Worm (Caenorhabditis elegans) whole organism, L1 larva: ENCODE data around the gene ZK643.5.

Experiments used
- C34B4.2 ChIP-seq: sonication (generic microtip); optimal IDR thresholded peaks from 2 replicates; lab custom pipeline; 2017; ENCODE audit warnings: mild to moderate bottlenecking, missing genetic modification characterization, missing compliant biosample characterization
- F16B12.6 ChIP-seq: fragments of 150-350 bp; optimal IDR thresholded peaks from 2 replicates; lab custom pipeline; 2014; ENCODE audit warnings: missing biosample characterization, missing genetic modification characterization
- Y116A8C.19 ChIP-seq: sonication (generic microtip); optimal IDR thresholded peaks from 2 replicates; lab custom pipeline; 2016; ENCODE audit warnings: missing compliant biosample characterization, missing genetic modification characterization, borderline replicate concordance
- aha-1 ChIP-seq: fragments of 150-350 bp; optimal IDR thresholded peaks from 2 replicates; lab custom pipeline; 2014; ENCODE audit warnings: missing biosample characterization, missing genetic modification characterization
- alr-1 ChIP-seq: fragments of 200-800 bp; sonication (Bioruptor generic); optimal IDR thresholded peaks from 2 replicates; lab custom pipeline; 2018; ENCODE audit warnings: borderline replicate concordance, mild to moderate bottlenecking, missing genetic modification characterization, missing compliant biosample characterization
- ama-1 ChIP-seq: fragments of 150-350 bp; optimal IDR thresholded peaks from 2 replicates; lab custom pipeline; 2014
- blmp-1 ChIP-seq: fragments of 150-350 bp; optimal IDR thresholded peaks from 2 replicates; lab custom pipeline; 2014; ENCODE audit warnings: missing biosample characterization, missing genetic modification characterization
- ceh-63 ChIP-seq: fragments of 200-800 bp; sonication (Bioruptor generic); optimal IDR thresholded peaks from 2 replicates; lab custom pipeline; 2018; ENCODE audit warnings: mild to moderate bottlenecking, missing genetic modification characterization, missing compliant biosample characterization
- ceh-88 ChIP-seq: fragments of 200-800 bp; sonication (Bioruptor generic); IDR thresholded peaks from 2 replicates; pipeline ENCODE4 v1.3.6; 2022; ENCODE audit warnings: missing genetic modification characterization, missing compliant biosample characterization
- ces-1 ChIP-seq: fragments of 150-350 bp; optimal IDR thresholded peaks from 2 replicates; lab custom pipeline; 2014; ENCODE audit warnings: missing biosample characterization, missing genetic modification reagents, missing genetic modification characterization
- efl-1 ChIP-seq, 4 experiments: fragments of 150-350 bp; optimal IDR thresholded peaks in 3 of 4; peaks in 1 of 4; 1 replicate in 1 of 4; 2 replicates in 3 of 4; lab custom pipeline; 2014; ENCODE audit warnings: missing biosample characterization in 2 of 4, missing genetic modification characterization in 2 of 4, missing genetic modification reagents in 2 of 4
- efl-3 ChIP-seq: fragments of 200-800 bp; sonication (Bioruptor generic); optimal IDR thresholded peaks from 2 replicates; lab custom pipeline; 2018; ENCODE audit warnings: mild to moderate bottlenecking, missing genetic modification characterization, missing compliant biosample characterization
- egl-27 ChIP-seq, 2 experiments: fragments of 150-350 bp in 1 of 2; sonication (generic microtip); optimal IDR thresholded peaks; 3 replicates each; lab custom pipeline; 2017 to 2018; ENCODE audit warnings: missing biosample characterization in 2 of 2, missing genetic modification characterization in 2 of 2, missing genetic modification reagents in 2 of 2
- elt-2 ChIP-seq: sonication (generic microtip); optimal IDR thresholded peaks from 2 replicates; lab custom pipeline; 2016; ENCODE audit warnings: missing genetic modification characterization, mild to moderate bottlenecking, inconsistent platforms, missing compliant biosample characterization, missing genetic modification reagents
- ets-5 ChIP-seq: fragments of 200-800 bp; sonication (Bioruptor generic); IDR thresholded peaks from 2 replicates; pipeline ENCODE4 v1.3.6; 2022; ENCODE audit warnings: missing genetic modification characterization, missing compliant biosample characterization
- fkh-10 ChIP-seq: sonication (generic microtip); optimal IDR thresholded peaks from 2 replicates; lab custom pipeline; 2017; ENCODE audit warnings: missing biosample characterization, missing genetic modification reagents, missing genetic modification characterization
- fkh-4 ChIP-seq: sonication (generic microtip); optimal IDR thresholded peaks from 2 replicates; lab custom pipeline; 2016; ENCODE audit warnings: missing compliant biosample characterization, missing genetic modification characterization, borderline replicate concordance
- fkh-8 ChIP-seq: sonication (generic microtip); optimal IDR thresholded peaks from 2 replicates; lab custom pipeline; 2016; ENCODE audit warnings: mild to moderate bottlenecking, missing genetic modification characterization, missing compliant biosample characterization
- fos-1 ChIP-seq: fragments of 150-350 bp; optimal IDR thresholded peaks from 2 replicates; lab custom pipeline; 2014; ENCODE audit warnings: missing biosample characterization, missing genetic modification characterization
- hlh-17 ChIP-seq: fragments of 200-800 bp; sonication (Bioruptor generic); optimal IDR thresholded peaks from 2 replicates; lab custom pipeline; 2018; ENCODE audit warnings: missing genetic modification characterization, mild to moderate bottlenecking, missing compliant biosample characterization, moderate library complexity, borderline replicate concordance
- irx-1 ChIP-seq: sonication (generic microtip); optimal IDR thresholded peaks from 2 replicates; lab custom pipeline; 2016; ENCODE audit warnings: missing genetic modification characterization, missing compliant biosample characterization
- isw-1 ChIP-seq: fragments of 200-800 bp; sonication (Bioruptor generic); IDR thresholded peaks from 2 replicates; pipeline ENCODE4 v1.3.6; 2022; ENCODE audit warnings: missing genetic modification characterization, missing compliant biosample characterization
- jun-1 ChIP-seq: fragments of 150-350 bp; optimal IDR thresholded peaks from 2 replicates; lab custom pipeline; 2014; ENCODE audit warnings: missing biosample characterization, missing genetic modification reagents, missing genetic modification characterization
- lin-14 ChIP-seq: fragments of 200-800 bp; sonication (Bioruptor generic); optimal IDR thresholded peaks from 2 replicates; lab custom pipeline; 2018; ENCODE audit warnings: mild to moderate bottlenecking, missing genetic modification characterization, moderate library complexity, missing compliant biosample characterization
- lin-35 ChIP-seq, 2 experiments: fragments of 150-350 bp; optimal IDR thresholded peaks; 2 replicates each; lab custom pipeline; 2014; ENCODE audit warnings: missing biosample characterization in 2 of 2, missing genetic modification characterization in 2 of 2, missing genetic modification reagents in 2 of 2
- lin-39 ChIP-seq: fragments of 150-350 bp; optimal IDR thresholded peaks from 2 replicates; lab custom pipeline; 2014; ENCODE audit warnings: missing biosample characterization, missing genetic modification reagents, missing genetic modification characterization
- lir-3 ChIP-seq: sonication (generic microtip); optimal IDR thresholded peaks from 2 replicates; lab custom pipeline; 2016; ENCODE audit warnings: mild to moderate bottlenecking, missing genetic modification characterization, moderate library complexity, missing compliant biosample characterization; ENCODE audit not compliant: poor library complexity
- lsy-2 ChIP-seq, 2 experiments: fragments of 150-350 bp; optimal IDR thresholded peaks; 2 replicates each; lab custom pipeline; 2014; ENCODE audit warnings: missing biosample characterization in 2 of 2, missing genetic modification characterization in 2 of 2
- mab-9 ChIP-seq: fragments of 200-800 bp; sonication (Bioruptor generic); IDR thresholded peaks from 2 replicates; pipeline ENCODE4 v1.3.6; 2022; ENCODE audit warnings: missing genetic modification reagents, missing genetic modification characterization, missing compliant biosample characterization
- mep-1 ChIP-seq: fragments of 150-350 bp; optimal IDR thresholded peaks from 2 replicates; lab custom pipeline; 2014; ENCODE audit warnings: missing biosample characterization, missing genetic modification characterization
- nhr-20 ChIP-seq: sonication (generic microtip); optimal IDR thresholded peaks from 2 replicates; lab custom pipeline; 2016; ENCODE audit warnings: mild to moderate bottlenecking, missing genetic modification characterization, missing compliant biosample characterization
- nhr-237 ChIP-seq: fragments of 150-350 bp; optimal IDR thresholded peaks from 2 replicates; lab custom pipeline; 2014; ENCODE audit warnings: missing biosample characterization, missing genetic modification characterization
- nhr-71 ChIP-seq: sonication (generic microtip); optimal IDR thresholded peaks from 2 replicates; lab custom pipeline; 2016; ENCODE audit warnings: mild to moderate bottlenecking, missing genetic modification characterization, moderate library complexity, missing compliant biosample characterization
- nhr-76 ChIP-seq: sonication (generic microtip); optimal IDR thresholded peaks from 2 replicates; lab custom pipeline; 2017; ENCODE audit warnings: missing biosample characterization, missing genetic modification characterization
- nhr-77 ChIP-seq: fragments of 150-350 bp; optimal IDR thresholded peaks from 2 replicates; lab custom pipeline; 2014; ENCODE audit warnings: missing biosample characterization, missing genetic modification characterization
- nhr-84 ChIP-seq: sonication (generic microtip); optimal IDR thresholded peaks from 2 replicates; lab custom pipeline; 2017; ENCODE audit warnings: missing biosample characterization, missing genetic modification characterization
- nhr-85 ChIP-seq: sonication (generic microtip); peaks from one replicate; lab custom pipeline; 2016; ENCODE audit warnings: missing genetic modification characterization, inconsistent platforms, missing compliant biosample characterization
- pag-3 ChIP-seq: sonication (generic microtip); optimal IDR thresholded peaks from 2 replicates; lab custom pipeline; 2017; ENCODE audit warnings: missing genetic modification characterization, mild to moderate bottlenecking, missing compliant biosample characterization, antibody characterized with exemption, borderline replicate concordance; ENCODE audit not compliant: insufficient read depth
- pqm-1 ChIP-seq: sonication (generic microtip); optimal IDR thresholded peaks from 3 replicates; lab custom pipeline; 2017; ENCODE audit warnings: missing biosample characterization, missing genetic modification characterization
- rnt-1 ChIP-seq: sonication (generic microtip); optimal IDR thresholded peaks from 2 replicates; lab custom pipeline; 2016; ENCODE audit warnings: mild to moderate bottlenecking, missing genetic modification characterization, moderate library complexity, missing compliant biosample characterization
- skn-1 ChIP-seq: fragments of 150-350 bp; optimal IDR thresholded peaks from 2 replicates; lab custom pipeline; 2014; ENCODE audit warnings: missing biosample characterization, missing genetic modification characterization
- snpc-4 ChIP-seq: fragments of 150-350 bp; optimal IDR thresholded peaks from 2 replicates; lab custom pipeline; 2014; ENCODE audit warnings: missing biosample characterization, missing genetic modification characterization
- snu-23 ChIP-seq: sonication (generic microtip); optimal IDR thresholded peaks from 2 replicates; lab custom pipeline; 2016; ENCODE audit warnings: missing genetic modification characterization, missing compliant biosample characterization
- sox-4 ChIP-seq: sonication (generic microtip); optimal IDR thresholded peaks from 2 replicates; lab custom pipeline; 2016; ENCODE audit warnings: missing genetic modification characterization, missing compliant biosample characterization
- sup-37 ChIP-seq: fragments of 200-800 bp; sonication (Bioruptor generic); optimal IDR thresholded peaks from 2 replicates; lab custom pipeline; 2018; ENCODE audit warnings: mild to moderate bottlenecking, missing genetic modification characterization, missing compliant biosample characterization
- tlp-1 ChIP-seq: fragments of 150-350 bp; optimal IDR thresholded peaks from 2 replicates; lab custom pipeline; 2014; ENCODE audit warnings: missing biosample characterization, missing genetic modification characterization
- unc-130 ChIP-seq: fragments of 150-350 bp; optimal IDR thresholded peaks from 2 replicates; lab custom pipeline; 2017; ENCODE audit warnings: missing biosample characterization, missing genetic modification characterization, inconsistent platforms
- unc-30 ChIP-seq: sonication (generic microtip); optimal IDR thresholded peaks from 2 replicates; lab custom pipeline; 2017; ENCODE audit warnings: missing biosample characterization, missing genetic modification characterization
- unc-62 ChIP-seq: fragments of 150-350 bp; optimal IDR thresholded peaks from 2 replicates; lab custom pipeline; 2014; ENCODE audit warnings: missing biosample characterization, missing genetic modification reagents, missing genetic modification characterization
- unc-98 ChIP-seq: fragments of 200-800 bp; sonication (Bioruptor generic); IDR thresholded peaks from 2 replicates; pipeline ENCODE4 v1.3.6; 2022; ENCODE audit warnings: missing genetic modification characterization, missing compliant biosample characterization
- vab-15 ChIP-seq: sonication (generic microtip); optimal IDR thresholded peaks from 2 replicates; lab custom pipeline; 2017; ENCODE audit warnings: missing genotype, mild to moderate bottlenecking, missing genetic modification characterization, missing compliant biosample characterization
- xbp-1 ChIP-seq: sonication (generic microtip); optimal IDR thresholded peaks from 2 replicates; lab custom pipeline; 2016; ENCODE audit warnings: missing genetic modification characterization, missing compliant biosample characterization
- zip-4 ChIP-seq: fragments of 200-800 bp; sonication (Bioruptor generic); optimal IDR thresholded peaks from 2 replicates; lab custom pipeline; 2018; ENCODE audit warnings: mild to moderate bottlenecking, missing genetic modification characterization, moderate library complexity, missing compliant biosample characterization

The ZK643.5 gene

ce11 chrIII:8923240-8923734 is 32.7 kb downstream of the ZK643.5 start, which contains the start of gene glb-1 (continued):
- no peak for TF ChIP-seq lin-39 (tag; lab: Kevin White, UChicago)
- no peak for TF ChIP-seq xbp-1 (tag; lab: Kevin White, UChicago)
- no peak for TF ChIP-seq fkh-4
- peak; percentile 72 for TF ChIP-seq lin-14 (GFP tag; lab: Kevin White, UChicago)
- no peak for TF ChIP-seq Y116A8C.19
- no peak for TF ChIP-seq tlp-1 (tag; lab: Kevin White, UChicago)
- TF ChIP-seq unc-130 (tag; lab: Kevin White, UChicago) = no peak
- TF ChIP-seq efl-1 (optimal IDR thresholded peaks at IDR 0.05; lab: Kevin White, UChicago) = peak in 1 of 2 experiments; percentile 2
- no peak for TF ChIP-seq efl-1 (GFP tag; optimal IDR thresholded peaks at IDR 0.05 in 1 of 2; lab: Kevin White, UChicago)
- TF ChIP-seq sox-4 (tag; lab: Kevin White, UChicago) = no peak
- no peak for TF ChIP-seq zip-4 (GFP tag; lab: Kevin White, UChicago)
- no peak for TF ChIP-seq mab-9 (GFP tag; lab: Robert Waterston, UW)
- no peak for TF ChIP-seq pqm-1 (tag; lab: Kevin White, UChicago)
- TF ChIP-seq unc-98 (GFP tag; lab: Robert Waterston, UW) = no peak
- TF ChIP-seq ceh-88 (GFP tag; lab: Robert Waterston, UW) = no peak
- no peak for TF ChIP-seq efl-3 (GFP tag; lab: Kevin White, UChicago)
- no peak for TF ChIP-seq jun-1
- no peak for TF ChIP-seq rnt-1 (tag; lab: Kevin White, UChicago)
- TF ChIP-seq isw-1 (GFP tag; lab: Robert Waterston, UW) = no peak
- no peak for TF ChIP-seq F16B12.6
- TF ChIP-seq ces-1 (GFP tag; lab: Kevin White, UChicago) = no peak
- no peak for TF ChIP-seq fos-1 (tag; lab: Kevin White, UChicago)
- TF ChIP-seq skn-1 (tag; lab: Kevin White, UChicago) = peak; percentile 85
- no peak for TF ChIP-seq C34B4.2
- no peak for TF ChIP-seq pag-3 (tag; lab: Kevin White, UChicago)
- peak; percentile 35 for TF ChIP-seq mep-1
- no peak for TF ChIP-seq elt-2 (tag; lab: Kevin White, UChicago)
- TF ChIP-seq lir-3 (tag; lab: Kevin White, UChicago) = no peak
- no peak for TF ChIP-seq irx-1 (tag; lab: Kevin White, UChicago)
- no peak for TF ChIP-seq ceh-63
- TF ChIP-seq snpc-4 (tag; lab: Kevin White, UChicago) = no peak
- no peak for TF ChIP-seq aha-1 (tag; lab: Kevin White, UChicago)
- TF ChIP-seq nhr-84 = no peak
- TF ChIP-seq unc-30 = no peak
- no peak for TF ChIP-seq vab-15 (tag; lab: Kevin White, UChicago)
- TF ChIP-seq ets-5 (GFP tag; lab: Robert Waterston, UW) = no peak
- TF ChIP-seq alr-1 (tag; lab: Kevin White, UChicago) = no peak
- TF ChIP-seq fkh-10 = no peak
- TF ChIP-seq blmp-1 = peak; percentile 69
- peak; percentile 17 for TF ChIP-seq lsy-2 (tag; optimal IDR thresholded peaks at IDR 0.05; lab: Kevin White, UChicago)
- no peak for TF ChIP-seq sup-37
- TF ChIP-seq nhr-237 (tag; lab: Kevin White, UChicago) = no peak
- peak; percentile 81 for TF ChIP-seq nhr-85
- no peak for TF ChIP-seq nhr-76

DNA sequence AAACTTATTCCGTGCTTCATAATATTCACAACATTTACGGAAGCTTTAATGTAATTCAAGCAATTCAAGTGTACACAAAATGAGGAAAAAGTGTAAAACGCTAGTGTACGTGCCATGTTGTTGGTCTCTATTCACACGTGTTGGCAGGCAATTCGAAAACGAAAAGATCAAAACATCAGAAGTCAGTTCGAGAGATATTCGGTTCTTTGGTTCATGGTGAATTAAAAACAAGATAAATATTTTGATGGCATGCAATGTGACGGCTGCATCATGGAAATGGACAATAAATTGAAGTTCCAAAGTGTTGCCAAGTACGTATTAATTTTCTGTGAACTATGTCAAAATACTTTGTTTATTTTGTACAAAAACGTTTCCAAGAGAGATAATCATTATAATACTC is 33.9 kb downstream of the ZK643.5 start:
- TF ChIP-seq nhr-76 = no peak
- no peak for TF ChIP-seq fkh-8 (tag; lab: Kevin White, UChicago)
- TF ChIP-seq unc-130 (tag; lab: Kevin White, UChicago) = no peak
- no peak for TF ChIP-seq unc-98 (GFP tag; lab: Robert Waterston, UW)
- TF ChIP-seq ces-1 (GFP tag; lab: Kevin White, UChicago) = no peak
- no peak for TF ChIP-seq hlh-17
- peak; percentile 65 for TF ChIP-seq nhr-20
- no peak for TF ChIP-seq nhr-77 (tag; lab: Kevin White, UChicago)
- peak; percentile 55 for TF ChIP-seq snu-23 (GFP tag; lab: Kevin White, UChicago)
- no peak for TF ChIP-seq efl-3 (GFP tag; lab: Kevin White, UChicago)
- no peak for TF ChIP-seq fkh-10
- TF ChIP-seq lin-35 (GFP tag; optimal IDR thresholded peaks at IDR 0.05; lab: Kevin White, UChicago) = peak in 1 of 2 experiments; percentile 14
- TF ChIP-seq nhr-71 (tag; lab: Kevin White, UChicago) = peak; percentile 54
- TF ChIP-seq egl-27 (tag; optimal IDR thresholded peaks at IDR 0.05; lab: Kevin White, UChicago) = no peak
- TF ChIP-seq ama-1 (lab: Kevin White, UChicago) = no peak
- no peak for TF ChIP-seq unc-30
- TF ChIP-seq unc-62 = no peak
- TF ChIP-seq C34B4.2 = no peak
- no peak for TF ChIP-seq sup-37
- no peak for TF ChIP-seq alr-1 (tag; lab: Kevin White, UChicago)
